Fruit fly (Drosophila melanogaster) whole organism, adult: ENCODE results near the gene Rab11.
A peak's percentile ranks its signal among the peaks of the same experiment; 100 is the strongest.

Source experiments
- CG11617 ChIP-seq: fragments of 200-800 bp; sonication (Bioruptor generic); optimal IDR thresholded peaks from 2 replicates; lab custom pipeline; 2017; ENCODE audit warnings: mild to moderate bottlenecking, missing biosample characterization, missing genetic modification reagents, missing genetic modification characterization
- CG12768 ChIP-seq: fragments of 200-800 bp; sonication (Bioruptor generic); optimal IDR thresholded peaks from 2 replicates; lab custom pipeline; 2017; ENCODE audit warnings: missing biosample characterization, missing genetic modification characterization, mild to moderate bottlenecking, moderate library complexity, missing genetic modification reagents
- CG14711 ChIP-seq: fragments of 200-800 bp; sonication (Bioruptor generic); optimal IDR thresholded peaks from 2 replicates; lab custom pipeline; 2018; ENCODE audit warnings: missing biosample characterization, mild to moderate bottlenecking, missing genetic modification characterization, moderate library complexity
- CG1620 ChIP-seq: fragments of 200-800 bp; sonication (Bioruptor generic); optimal IDR thresholded peaks from 2 replicates; lab custom pipeline; 2016; ENCODE audit warnings: missing biosample characterization, missing genetic modification characterization
- CG33017 ChIP-seq: fragments of 200-800 bp; sonication (Bioruptor generic); optimal IDR thresholded peaks from 2 replicates; lab custom pipeline; 2018; ENCODE audit warnings: missing biosample characterization, mild to moderate bottlenecking, missing genetic modification characterization, moderate library complexity
- CG5204 ChIP-seq: fragments of 200-800 bp; sonication (Bioruptor generic); optimal IDR thresholded peaks from 2 replicates; lab custom pipeline; 2016; ENCODE audit warnings: missing biosample characterization, missing genetic modification characterization
- CG7045 ChIP-seq: fragments of 200-800 bp; sonication (Bioruptor generic); optimal IDR thresholded peaks from 2 replicates; lab custom pipeline; 2017; ENCODE audit warnings: missing biosample characterization, mild to moderate bottlenecking, missing genetic modification characterization
- CG7101 ChIP-seq: fragments of 200-800 bp; sonication (Bioruptor generic); optimal IDR thresholded peaks from 2 replicates; lab custom pipeline; 2018; ENCODE audit warnings: missing biosample characterization, mild to moderate bottlenecking, missing genetic modification characterization, moderate library complexity
- Clk ChIP-seq: fragments of 200-800 bp; sonication (Bioruptor generic); optimal IDR thresholded peaks from 2 replicates; lab custom pipeline; 2017; ENCODE audit warnings: missing biosample characterization, missing genetic modification characterization
- Crg-1 ChIP-seq: fragments of 200-800 bp; sonication (Bioruptor generic); optimal IDR thresholded peaks from 2 replicates; lab custom pipeline; 2016; ENCODE audit warnings: missing biosample characterization, missing genetic modification characterization
- Hr96 ChIP-seq: fragments of 200-800 bp; sonication (Bioruptor generic); optimal IDR thresholded peaks from 2 replicates; lab custom pipeline; 2016; ENCODE audit warnings: missing biosample characterization, missing genetic modification characterization
- Mnt ChIP-seq: fragments of 200-800 bp; sonication (Bioruptor generic); optimal IDR thresholded peaks from 2 replicates; lab custom pipeline; 2016; ENCODE audit warnings: missing biosample characterization, mild to moderate bottlenecking, missing genetic modification characterization
- bab1 ChIP-seq: fragments of 200-800 bp; sonication (Bioruptor generic); optimal IDR thresholded peaks from 3 replicates; lab custom pipeline; 2019; ENCODE audit warnings: missing biosample characterization, mild to moderate bottlenecking, missing genetic modification characterization, moderate library complexity
- cic ChIP-seq: fragments of 200-800 bp; sonication (Bioruptor generic); optimal IDR thresholded peaks from 2 replicates; lab custom pipeline; 2017; ENCODE audit warnings: missing biosample characterization, mild to moderate bottlenecking, missing genetic modification characterization, moderate library complexity
- cnc ChIP-seq, 2 experiments: fragments of >200 bp; optimal IDR thresholded peaks; 2 replicates each; lab custom pipeline; 2017
- kay ChIP-seq: fragments of 200-800 bp; sonication (Bioruptor generic); peaks from one replicate; lab custom pipeline; 2016; ENCODE audit warnings: missing biosample characterization, missing genetic modification characterization, borderline replicate concordance
- ovo ChIP-seq: fragments of 200-800 bp; sonication (Bioruptor generic); optimal IDR thresholded peaks from 2 replicates; lab custom pipeline; 2016; ENCODE audit warnings: missing biosample characterization, missing genetic modification characterization
- pad ChIP-seq: fragments of 200-800 bp; sonication (Bioruptor generic); optimal IDR thresholded peaks from 3 replicates; lab custom pipeline; 2017; ENCODE audit warnings: missing biosample characterization, missing genetic modification characterization, mild to moderate bottlenecking, moderate library complexity, missing genetic modification reagents
- tj ChIP-seq: fragments of 200-800 bp; sonication (Bioruptor generic); optimal IDR thresholded peaks from 3 replicates; lab custom pipeline; 2017; ENCODE audit warnings: missing biosample characterization, mild to moderate bottlenecking, missing genetic modification characterization, moderate library complexity
- toe ChIP-seq: fragments of 200-800 bp; sonication (Bioruptor generic); optimal IDR thresholded peaks from 2 replicates; lab custom pipeline; 2016; ENCODE audit warnings: missing biosample characterization, missing genetic modification characterization

The Rab11 gene

DNA sequence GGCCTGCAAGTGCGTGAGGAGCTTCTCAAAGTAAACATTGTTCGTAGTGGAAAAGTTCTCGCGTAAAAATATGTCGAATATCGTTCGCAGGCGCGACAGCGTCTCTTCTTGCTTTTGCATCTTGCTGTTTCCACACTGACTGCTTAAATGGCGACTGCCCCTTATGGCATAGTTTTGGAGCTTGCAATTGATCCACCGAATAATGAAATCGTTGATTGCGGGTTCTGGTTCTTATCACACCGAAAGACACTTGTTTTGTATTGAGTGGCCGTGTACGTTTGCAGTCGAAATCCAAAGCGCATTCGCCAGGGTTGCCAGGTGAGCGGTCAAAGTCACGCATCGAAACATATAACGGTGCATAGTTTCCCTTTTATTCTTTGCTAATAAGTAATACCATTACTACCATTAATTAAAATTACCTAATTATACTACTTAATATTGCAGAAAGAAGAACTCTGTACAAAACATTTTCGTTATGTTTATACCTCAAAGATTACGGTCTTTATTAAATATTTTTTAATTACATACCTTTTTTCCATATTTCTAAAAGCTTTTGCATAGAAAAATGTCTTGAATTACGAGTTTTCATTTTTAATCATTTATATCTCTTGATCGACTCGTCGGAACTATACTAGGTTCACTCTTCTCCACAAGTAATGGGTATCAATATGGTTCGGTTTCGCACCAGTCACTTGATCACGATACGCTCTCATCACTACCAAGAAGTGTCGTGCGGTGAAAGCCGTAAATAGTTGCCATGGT lies 9.6 kb upstream of the Rab11 start, which contains the start of the genes CG7044 and Tbc1d22:
TSS of gene CG7044 (minus strand) at position 266 of the 762 bp plus-strand sequence.
TSS of gene Tbc1d22 (plus strand) at position 747 of the 762 bp plus-strand sequence.
- no peak for TF ChIP-seq toe
- TF ChIP-seq Hr96 (GFP tag; lab: Kevin White, UChicago): no peak
- no peak for TF ChIP-seq CG12768 (GFP tag; lab: Kevin White, UChicago)
- TF ChIP-seq Crg-1 (GFP tag; lab: Kevin White, UChicago): peak; percentile 44
- peak; percentile 80 for TF ChIP-seq CG14711
- peak; percentile 8 for TF ChIP-seq CG7045 (GFP tag; lab: Kevin White, UChicago)
- no peak for TF ChIP-seq CG5204 (GFP tag; lab: Kevin White, UChicago)
- peak; percentile 39 for TF ChIP-seq tj
- peak; percentile 51 for TF ChIP-seq Mnt (GFP tag; lab: Kevin White, UChicago)
- TF ChIP-seq Clk (GFP tag; lab: Kevin White, UChicago): no peak
- TF ChIP-seq CG11617: peak; percentile 75
- no peak for TF ChIP-seq cnc (optimal IDR thresholded peaks at IDR 0.05; lab: Kevin White, UChicago)
- peak; percentile 56 for TF ChIP-seq CG7101 (tag; lab: Kevin White, UChicago)
- no peak for TF ChIP-seq bab1 (GFP tag; lab: Kevin White, UChicago)
- peak; percentile 43 for TF ChIP-seq CG1620 (GFP tag; lab: Kevin White, UChicago)
- peak; percentile 42 for TF ChIP-seq pad (GFP tag; lab: Kevin White, UChicago)
- TF ChIP-seq cic (GFP tag; lab: Kevin White, UChicago): no peak
- peak; percentile 80 for TF ChIP-seq ovo (GFP tag; lab: Kevin White, UChicago)
- no peak for TF ChIP-seq kay
- TF ChIP-seq CG33017: peak; percentile 28

DNA sequence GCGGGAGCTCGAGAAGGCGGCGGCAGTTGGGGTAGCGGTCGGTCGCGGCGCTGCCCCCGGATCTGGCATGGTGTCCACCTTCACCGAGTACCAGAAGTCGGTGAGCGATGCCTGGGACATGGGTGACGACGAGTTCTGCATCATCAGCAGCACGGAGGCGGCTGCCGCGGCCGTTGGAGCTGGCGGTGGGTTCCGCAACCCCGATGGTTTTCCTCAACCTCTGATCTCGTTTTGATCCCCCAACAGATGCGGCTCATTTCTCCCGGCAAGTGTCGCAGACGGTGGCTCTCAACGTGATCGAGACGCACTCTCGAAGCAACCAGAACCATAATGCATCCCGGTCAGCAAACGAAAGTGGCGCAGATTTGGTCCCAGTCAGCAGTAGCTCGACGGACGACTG lies 8.7 kb upstream of the Rab11 start:
- no peak for TF ChIP-seq CG1620 (GFP tag; lab: Kevin White, UChicago)
- no peak for TF ChIP-seq bab1 (GFP tag; lab: Kevin White, UChicago)
- TF ChIP-seq Crg-1 (GFP tag; lab: Kevin White, UChicago): no peak
- no peak for TF ChIP-seq kay
- no peak for TF ChIP-seq Mnt (GFP tag; lab: Kevin White, UChicago)
- TF ChIP-seq CG7101 (tag; lab: Kevin White, UChicago): no peak
- no peak for TF ChIP-seq Clk (GFP tag; lab: Kevin White, UChicago)
- TF ChIP-seq pad (GFP tag; lab: Kevin White, UChicago): no peak
- TF ChIP-seq CG12768 (GFP tag; lab: Kevin White, UChicago): no peak
- TF ChIP-seq ovo (GFP tag; lab: Kevin White, UChicago): no peak
- TF ChIP-seq CG5204 (GFP tag; lab: Kevin White, UChicago): no peak
- no peak for TF ChIP-seq CG33017
- TF ChIP-seq tj: no peak

DNA sequence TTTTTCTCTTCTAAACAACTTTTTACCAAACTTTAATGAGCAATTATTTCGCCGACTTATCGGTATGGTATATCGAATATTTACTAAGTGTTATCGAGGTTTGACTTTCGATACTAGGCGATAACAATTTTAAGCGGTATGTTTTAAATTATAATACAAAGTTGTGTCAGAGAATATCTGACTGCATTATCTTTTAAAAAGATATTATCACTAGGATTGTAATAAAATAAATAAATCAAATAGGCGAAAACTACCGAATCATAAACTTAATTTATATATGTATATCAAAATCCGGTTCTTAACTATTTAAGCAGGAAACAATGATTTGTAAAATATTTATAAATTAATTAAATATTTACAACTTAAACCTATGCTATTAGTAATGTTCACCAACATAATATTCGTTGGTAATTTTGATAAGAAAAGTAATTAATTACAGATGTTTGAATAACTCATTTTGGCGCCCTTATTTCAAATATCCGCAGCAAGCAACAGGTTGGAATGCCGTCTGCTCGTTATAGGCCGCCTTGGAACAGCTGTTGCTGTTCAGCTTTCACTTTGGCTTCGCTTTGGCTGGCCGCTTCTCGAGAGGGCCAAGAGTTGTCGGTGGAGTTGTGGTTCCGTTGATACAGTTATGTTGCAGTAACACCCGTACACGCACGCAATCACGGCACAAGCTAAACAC lies 3.2 kb upstream of the Rab11 start, which contains the start of the genes Sec15 and rtet:
TSS of gene Sec15 (minus strand) at position 66 of the 685 bp plus-strand sequence.
TSS of gene rtet (plus strand) at position 540 of the 685 bp plus-strand sequence.
- TF ChIP-seq CG7101 (tag; lab: Kevin White, UChicago) (peak; percentile 37), CG11617 (peak; percentile 81), ovo (GFP tag; lab: Kevin White, UChicago) (no peak), bab1 (GFP tag; lab: Kevin White, UChicago) (peak; percentile 95), Clk (GFP tag; lab: Kevin White, UChicago) (peak; percentile 36), tj (peak; percentile 54), pad (GFP tag; lab: Kevin White, UChicago) (peak; percentile 48), Mnt (GFP tag; lab: Kevin White, UChicago) (peak; percentile 15), cic (GFP tag; lab: Kevin White, UChicago) (peak; percentile 29), CG33017 (peak; percentile 21), toe (no peak), cnc (optimal IDR thresholded peaks at IDR 0.05; lab: Kevin White, UChicago) (no peak), Crg-1 (GFP tag; lab: Kevin White, UChicago) (no peak), CG7045 (GFP tag; lab: Kevin White, UChicago) (peak; percentile 64), CG5204 (GFP tag; lab: Kevin White, UChicago) (no peak), kay (no peak), Hr96 (GFP tag; lab: Kevin White, UChicago) (no peak), CG14711 (peak; percentile 40), CG1620 (GFP tag; lab: Kevin White, UChicago) (peak; percentile 61), CG12768 (GFP tag; lab: Kevin White, UChicago) (peak; percentile 51)

DNA sequence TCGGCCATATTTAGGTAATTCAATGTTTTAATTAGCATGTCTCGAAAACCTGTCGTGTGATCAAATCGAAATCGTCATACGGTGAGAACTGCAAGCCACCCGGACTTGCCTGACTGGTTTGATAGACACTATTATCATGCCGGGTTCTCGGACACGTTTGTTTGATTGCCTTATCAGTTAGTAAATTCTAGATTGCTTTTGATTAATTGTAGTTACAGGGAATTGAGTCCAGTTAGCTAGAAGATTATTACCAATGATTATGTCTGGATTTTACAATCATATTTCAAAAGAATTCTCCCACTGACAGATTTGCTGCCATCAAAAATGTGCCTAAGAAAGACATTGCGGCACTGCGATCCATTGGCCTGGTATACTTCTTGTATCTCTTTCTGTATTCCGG lies 1.5 kb upstream of the Rab11 start:
- TF ChIP-seq ovo (GFP tag; lab: Kevin White, UChicago) (no peak), CG14711 (no peak)

DNA sequence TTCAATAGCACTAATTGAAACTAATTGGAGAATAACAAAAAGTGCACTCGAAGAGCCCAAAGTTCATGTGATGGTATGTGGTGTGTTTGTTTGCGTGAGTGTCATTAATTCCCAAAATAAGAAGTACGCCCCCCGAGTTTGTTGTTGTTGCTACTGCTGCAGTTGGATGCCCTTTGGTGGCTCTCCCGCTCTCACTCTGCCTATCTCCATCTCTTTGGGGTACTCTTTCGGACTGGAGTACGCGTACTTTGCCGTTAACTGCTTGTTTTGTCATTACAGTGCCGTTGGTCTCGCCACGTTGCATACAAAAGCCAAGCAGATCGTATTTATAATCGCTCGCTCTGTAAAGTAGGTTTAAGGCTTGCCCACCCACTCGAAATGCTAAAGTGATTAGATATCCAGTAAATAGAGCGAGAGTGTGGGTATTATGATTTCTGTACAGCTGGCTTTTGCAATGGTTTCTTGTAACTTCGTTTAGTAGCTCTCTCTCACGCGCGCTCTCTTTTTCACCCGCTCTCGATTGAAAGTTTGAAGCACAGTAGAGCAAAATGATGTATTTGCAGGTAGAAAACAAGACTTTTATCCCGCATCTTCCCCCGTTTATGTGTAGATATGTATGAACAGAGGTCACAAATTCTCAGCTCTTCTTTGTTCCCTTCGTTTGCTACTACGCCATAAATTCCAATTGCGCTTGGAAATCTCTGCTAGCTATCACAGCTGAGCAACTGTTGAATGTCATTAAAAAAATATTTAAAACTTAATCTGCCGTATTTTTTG lies 944 bp downstream of the Rab11 start:
- TF ChIP-seq Crg-1 (GFP tag; lab: Kevin White, UChicago) (no peak), CG33017 (no peak), kay (no peak), Clk (GFP tag; lab: Kevin White, UChicago) (no peak), cnc (optimal IDR thresholded peaks at IDR 0.05; lab: Kevin White, UChicago) (no peak), CG7101 (tag; lab: Kevin White, UChicago) (no peak), ovo (GFP tag; lab: Kevin White, UChicago) (peak; percentile 21), tj (peak; percentile 8), CG11617 (no peak), Mnt (GFP tag; lab: Kevin White, UChicago) (peak; percentile 17), CG7045 (GFP tag; lab: Kevin White, UChicago) (no peak), pad (GFP tag; lab: Kevin White, UChicago) (peak; percentile 91), cic (GFP tag; lab: Kevin White, UChicago) (peak; percentile 62), bab1 (GFP tag; lab: Kevin White, UChicago) (no peak), CG5204 (GFP tag; lab: Kevin White, UChicago) (no peak), CG1620 (GFP tag; lab: Kevin White, UChicago) (no peak), CG12768 (GFP tag; lab: Kevin White, UChicago) (peak; percentile 64), CG14711 (no peak), Hr96 (GFP tag; lab: Kevin White, UChicago) (no peak), toe (no peak)
